Fruit fly (Drosophila melanogaster): ENCODE data around the gene CG4456.

Gene CG4456

dm6 chr3L:9355555-9355954, 17.0 kb upstream of the CG4456 start:
- TF ChIP-seq Dll (optimal IDR thresholded peaks at IDR 0.05) (no peak), EcR (GFP tag; optimal IDR thresholded peaks at IDR 0.05) (no peak), pan (optimal IDR thresholded peaks at IDR 0.05) (no peak), usp (GFP tag; optimal IDR thresholded peaks at IDR 0.05) (no peak), psq (optimal IDR thresholded peaks at IDR 0.05) (no peak), CG8478 (optimal IDR thresholded peaks at IDR 0.05) (no peak)

DNA sequence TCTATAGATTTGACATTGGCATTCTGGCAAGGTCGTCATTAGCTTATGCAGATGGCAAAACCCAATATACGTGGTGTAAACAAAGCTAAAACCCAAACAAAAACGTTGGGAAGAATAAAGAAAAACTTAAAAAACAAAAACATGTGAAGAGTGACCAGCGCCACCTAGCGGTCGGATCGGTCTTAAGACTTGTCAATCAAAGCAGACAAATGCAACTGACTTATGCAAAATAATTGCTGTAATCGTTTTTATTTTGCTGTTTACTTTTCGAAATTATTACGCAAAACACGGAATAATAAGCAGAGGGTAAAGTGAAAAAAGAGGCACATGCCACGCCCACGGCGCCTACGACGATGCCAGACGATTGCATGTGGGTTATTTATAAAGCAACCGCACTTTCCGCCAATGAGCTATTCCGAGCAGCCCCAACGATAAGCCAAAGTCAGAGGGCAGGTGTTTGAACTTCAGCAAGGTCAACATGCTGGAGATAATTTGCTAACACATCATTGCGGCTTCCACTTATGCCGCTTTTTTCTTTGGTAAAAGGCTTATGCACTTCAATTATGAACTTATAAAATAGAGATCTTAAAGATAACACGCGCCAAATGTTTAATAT, 16.3 kb upstream of the CG4456 start:
- TF ChIP-seq pan (optimal IDR thresholded peaks at IDR 0.05) (no peak), CG8478 (optimal IDR thresholded peaks at IDR 0.05) (no peak), usp (GFP tag; optimal IDR thresholded peaks at IDR 0.05) (no peak), EcR (GFP tag; optimal IDR thresholded peaks at IDR 0.05) (no peak), Dll (optimal IDR thresholded peaks at IDR 0.05) (no peak), psq (optimal IDR thresholded peaks at IDR 0.05) (no peak)

DNA sequence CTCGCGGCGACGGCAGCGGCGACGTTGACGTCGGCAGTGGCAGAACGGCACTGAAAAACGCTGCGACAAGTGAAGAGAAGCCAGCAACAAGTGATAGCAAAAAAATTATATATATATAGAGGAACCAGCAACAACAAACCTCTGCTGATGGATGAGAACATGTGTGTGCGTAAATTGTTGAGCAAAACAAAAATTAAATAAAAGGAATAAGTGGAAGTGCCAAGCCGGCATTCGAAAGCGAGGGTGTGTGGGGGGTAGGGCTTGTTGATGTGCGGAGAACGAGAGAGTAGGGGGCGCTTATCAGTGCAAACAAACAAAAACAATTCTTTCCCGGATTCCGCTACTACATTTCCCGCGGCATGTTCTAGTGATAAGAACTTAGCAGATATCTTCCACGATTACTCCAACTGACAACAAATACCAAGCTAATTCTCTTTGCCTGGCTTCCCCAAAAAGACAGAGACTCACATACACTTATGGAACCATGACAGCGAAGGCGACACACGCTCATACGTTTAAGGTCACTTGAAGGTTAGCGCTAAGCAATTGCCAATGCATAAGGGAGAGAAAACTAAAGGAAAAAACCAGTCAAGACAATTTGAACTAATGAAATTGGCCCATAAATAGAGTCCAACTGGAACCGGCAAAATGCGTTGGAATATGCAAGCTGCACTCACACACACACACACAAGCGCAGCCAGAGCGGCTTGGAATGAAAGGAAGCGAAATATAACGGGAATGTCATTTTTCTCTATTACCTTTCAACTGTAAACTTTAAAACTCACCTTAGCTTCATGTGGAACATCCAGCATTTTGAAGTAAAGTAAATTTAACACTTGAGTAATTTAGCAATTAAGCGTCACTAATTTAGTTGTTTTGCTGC, 14.5 kb upstream of the CG4456 start:
- TF ChIP-seq Dll (optimal IDR thresholded peaks at IDR 0.05): no peak
- no peak for TF ChIP-seq psq (optimal IDR thresholded peaks at IDR 0.05)
- no peak for TF ChIP-seq EcR (GFP tag; optimal IDR thresholded peaks at IDR 0.05)
- TF ChIP-seq usp (GFP tag; optimal IDR thresholded peaks at IDR 0.05): no peak
- no peak for TF ChIP-seq CG8478 (optimal IDR thresholded peaks at IDR 0.05)
- no peak for TF ChIP-seq pan (optimal IDR thresholded peaks at IDR 0.05)

DNA sequence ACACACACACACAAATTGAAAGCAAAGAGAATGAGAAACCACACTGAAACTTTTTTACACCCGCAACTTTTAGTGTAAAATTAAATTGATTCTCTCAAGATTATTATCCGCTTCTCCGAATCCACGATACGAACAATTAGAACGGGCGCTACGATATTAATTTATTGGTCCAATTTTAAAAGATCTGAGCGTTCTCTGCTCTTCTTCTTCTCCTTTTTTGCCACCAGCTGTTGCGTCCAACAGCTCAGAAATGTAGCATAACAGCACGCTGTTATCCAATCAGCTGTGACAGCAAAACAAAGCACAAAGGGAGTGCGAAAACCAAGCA, 13.8 kb upstream of the CG4456 start, which contains the start of the genes UGP and Svip:
UGP (minus strand) TSS at position 223 of the 328 bp plus-strand sequence.
Svip (plus strand) TSS at position 287 of the 328 bp plus-strand sequence.
- TF ChIP-seq CG8478 (optimal IDR thresholded peaks at IDR 0.05) (no peak), pan (optimal IDR thresholded peaks at IDR 0.05) (no peak), usp (GFP tag; optimal IDR thresholded peaks at IDR 0.05) (no peak), Dll (optimal IDR thresholded peaks at IDR 0.05) (no peak), psq (optimal IDR thresholded peaks at IDR 0.05) (no peak), EcR (GFP tag; optimal IDR thresholded peaks at IDR 0.05) (no peak)

- TF ChIP-seq Dll (optimal IDR thresholded peaks at IDR 0.05): no peak
- TF ChIP-seq pan (optimal IDR thresholded peaks at IDR 0.05): no peak
- TF ChIP-seq usp (GFP tag; optimal IDR thresholded peaks at IDR 0.05): no peak
These were observed 12.3 kb upstream of the CG4456 start, which contains the start of gene Pdxk for dm6 chr3L:9360217-9360692. TSS of gene Pdxk (plus strand) at chr3L:9360316.

DNA sequence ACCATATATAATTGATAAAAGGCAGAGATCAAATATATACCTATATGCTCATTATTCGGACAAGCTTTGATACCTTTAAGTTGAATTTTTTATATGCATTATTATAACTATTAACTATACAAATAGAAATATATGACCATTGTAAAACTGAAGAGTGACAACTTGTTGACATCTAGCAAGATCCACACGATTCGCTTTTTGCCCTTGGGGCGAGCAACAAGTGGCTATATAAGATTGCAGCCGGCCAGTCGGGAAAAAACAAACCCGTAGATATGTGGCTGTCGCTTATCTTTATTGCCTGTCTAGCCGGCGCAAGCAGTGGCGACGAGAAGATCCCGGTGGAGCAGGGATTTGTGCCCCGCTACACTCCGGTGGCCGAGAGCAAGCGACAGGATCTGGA, 10.6 kb upstream of the CG4456 start, which contains the start of gene CG34456:
CG34456 (plus strand) TSS at position 215 of the 400 bp plus-strand sequence.
- no peak for TF ChIP-seq EcR (GFP tag; optimal IDR thresholded peaks at IDR 0.05)
- TF ChIP-seq usp (GFP tag; optimal IDR thresholded peaks at IDR 0.05): no peak
- TF ChIP-seq pan (optimal IDR thresholded peaks at IDR 0.05): no peak

- TF ChIP-seq EcR (GFP tag; optimal IDR thresholded peaks at IDR 0.05) (no peak), psq (optimal IDR thresholded peaks at IDR 0.05) (no peak), usp (GFP tag; optimal IDR thresholded peaks at IDR 0.05) (no peak), CG8478 (optimal IDR thresholded peaks at IDR 0.05) (no peak), pan (optimal IDR thresholded peaks at IDR 0.05) (no peak), Dll (optimal IDR thresholded peaks at IDR 0.05) (no peak)
These were observed 8.4 kb upstream of the CG4456 start, which contains the start of gene mRRF1 for dm6 chr3L:9364131-9364530. TSS of gene mRRF1 (plus strand) at chr3L:9364350.

DNA sequence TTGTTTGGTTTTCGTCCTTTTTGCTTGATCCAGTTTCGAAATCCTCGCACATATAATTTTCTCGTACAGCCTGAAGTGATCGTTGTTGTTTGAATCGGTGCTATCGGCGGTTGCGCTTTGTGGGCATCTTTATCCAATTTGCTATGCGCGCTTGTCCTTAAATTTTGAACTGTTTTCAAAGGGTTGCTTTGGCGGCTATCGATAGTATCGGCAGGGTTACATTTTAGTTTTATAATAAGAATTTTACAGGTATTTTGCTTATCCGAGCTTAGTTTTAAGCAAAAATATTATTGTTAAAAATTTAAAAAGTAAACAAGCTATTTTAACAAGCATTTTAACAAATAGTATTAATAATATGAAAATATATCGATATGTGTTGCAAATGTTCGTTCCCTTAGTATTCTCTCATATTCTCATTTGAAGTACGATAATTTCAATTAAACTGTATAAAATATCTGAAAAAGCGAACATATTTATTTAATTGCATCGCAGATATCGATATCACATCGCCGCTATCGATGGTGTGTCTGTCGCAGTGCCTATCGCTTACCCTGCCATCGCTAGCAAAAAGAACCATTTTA, 5.6 kb upstream of the CG4456 start, which contains the start of the genes Klp67A and CG4452:
Klp67A (minus strand) TSS at position 197 of the 581 bp plus-strand sequence.
CG4452 (plus strand) TSS at position 528 of the 581 bp plus-strand sequence.
- peak; percentile 62 for TF ChIP-seq psq (optimal IDR thresholded peaks at IDR 0.05)
- TF ChIP-seq usp (GFP tag; optimal IDR thresholded peaks at IDR 0.05): no peak

dm6 chr3L:9367431-9367867, 5.1 kb upstream of the CG4456 start:
- no peak for TF ChIP-seq CG8478 (optimal IDR thresholded peaks at IDR 0.05)
- TF ChIP-seq pan (optimal IDR thresholded peaks at IDR 0.05): no peak
- TF ChIP-seq EcR (GFP tag; optimal IDR thresholded peaks at IDR 0.05): no peak
- TF ChIP-seq Dll (optimal IDR thresholded peaks at IDR 0.05): no peak
- TF ChIP-seq psq (optimal IDR thresholded peaks at IDR 0.05): no peak
- no peak for TF ChIP-seq usp (GFP tag; optimal IDR thresholded peaks at IDR 0.05)

- no peak for TF ChIP-seq CG8478 (optimal IDR thresholded peaks at IDR 0.05)
- TF ChIP-seq usp (GFP tag; optimal IDR thresholded peaks at IDR 0.05): no peak
- no peak for TF ChIP-seq pan (optimal IDR thresholded peaks at IDR 0.05)
- no peak for TF ChIP-seq EcR (GFP tag; optimal IDR thresholded peaks at IDR 0.05)
- no peak for TF ChIP-seq Dll (optimal IDR thresholded peaks at IDR 0.05)
- no peak for TF ChIP-seq psq (optimal IDR thresholded peaks at IDR 0.05)
These were observed 3.9 kb upstream of the CG4456 start for dm6 chr3L:9368665-9369064.

dm6 chr3L:9370907-9371365, 1.6 kb upstream of the CG4456 start, which contains the start of gene Fdx1:
TSS of gene Fdx1 (minus strand) at chr3L:9371238.
- TF ChIP-seq EcR (GFP tag; optimal IDR thresholded peaks at IDR 0.05) (no peak), Dll (optimal IDR thresholded peaks at IDR 0.05) (no peak), CG8478 (optimal IDR thresholded peaks at IDR 0.05) (no peak), pan (optimal IDR thresholded peaks at IDR 0.05) (no peak), psq (optimal IDR thresholded peaks at IDR 0.05) (no peak), usp (GFP tag; optimal IDR thresholded peaks at IDR 0.05) (no peak)

Measured in whole organism.